Fruit fly (Drosophila melanogaster): ENCODE data around the gene swm.

- TF ChIP-seq insv (optimal IDR thresholded peaks at IDR 0.05) (no peak), Sin3A (optimal IDR thresholded peaks at IDR 0.05) (no peak), h (optimal IDR thresholded peaks at IDR 0.05) (no peak), Myc (optimal IDR thresholded peaks at IDR 0.05) (no peak), psq (optimal IDR thresholded peaks at IDR 0.05) (no peak), ttk (optimal IDR thresholded peaks at IDR 0.05) (no peak)
These were observed 24.2 kb downstream of the swm start, which contains the start of gene Hasp for dm6 chr2L:19517154-19517814.

Data from Kc167 (cell line).